Fruit fly (Drosophila melanogaster): ENCODE results near the gene CG9962.

CG9962 gene

dm6 chr2L:2647620-2648019, at the start of gene CG9962, which contains the start of gene CG43851:
CG9962 (minus strand) TSS chr2L:2647720.
CG43851 (plus strand) TSS chr2L:2647886.
- TF ChIP-seq Ets98B (GFP tag; IDR thresholded peaks at IDR 0.05) (no peak), Pif1A (GFP tag; optimal IDR thresholded peaks at IDR 0.05) (no peak), CG9948 (tag; optimal IDR thresholded peaks at IDR 0.05) (no peak), CG14655 (GFP tag; optimal IDR thresholded peaks at IDR 0.05) (no peak), D1 (tag; optimal IDR thresholded peaks at IDR 0.05) (no peak), CG34367 (tag; optimal IDR thresholded peaks at IDR 0.05) (no peak), CG8301 (tag; optimal IDR thresholded peaks at IDR 0.05) (no peak), CG10348 (GFP tag; IDR thresholded peaks at IDR 0.05) (no peak), Pif1B (GFP tag; optimal IDR thresholded peaks at IDR 0.05) (no peak), gl (tag; optimal IDR thresholded peaks at IDR 0.05) (no peak), CG12605 (GFP tag; IDR thresholded peaks at IDR 0.05) (no peak), rn (GFP tag; IDR thresholded peaks at IDR 0.05) (no peak), fd96Ca (GFP tag; IDR thresholded peaks at IDR 0.05) (no peak), CG4496 (GFP tag; IDR thresholded peaks at IDR 0.05) (no peak), CG8159 (tag; optimal IDR thresholded peaks at IDR 0.05) (no peak), Snoo (tag; optimal IDR thresholded peaks at IDR 0.05) (no peak), CG13204 (GFP tag; optimal IDR thresholded peaks at IDR 0.05) (no peak), CG32121 (GFP tag; IDR thresholded peaks at IDR 0.05) (no peak), EcR (GFP tag; optimal IDR thresholded peaks at IDR 0.05) (no peak)

DNA sequence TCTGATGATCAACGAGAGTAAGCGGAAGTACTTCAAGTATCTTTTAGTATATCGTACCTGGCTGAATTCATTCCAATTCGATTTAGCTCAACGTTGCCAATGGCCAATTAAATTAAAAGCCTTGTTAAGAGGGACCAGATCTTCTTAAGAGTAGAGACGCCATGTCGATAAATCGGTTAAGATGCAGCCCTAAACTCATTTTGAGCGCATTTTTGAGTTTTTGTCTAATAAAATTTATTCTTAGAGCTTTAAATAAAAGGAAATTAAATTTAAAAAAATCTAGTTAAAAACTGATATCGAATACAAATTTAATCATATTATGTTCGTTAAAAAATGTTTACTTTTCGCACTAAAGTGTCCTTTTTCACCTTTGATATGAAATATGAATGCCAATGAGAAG, 48.8 kb upstream of the CG9962 start, which contains the start of gene Trf5:
TSS of gene Trf5 (minus strand) at position 101 of the 400 bp plus-strand sequence.
- TF ChIP-seq CG32121 (GFP tag; IDR thresholded peaks at IDR 0.05) = no peak
- TF ChIP-seq CG8301 (tag; optimal IDR thresholded peaks at IDR 0.05) = no peak
- TF ChIP-seq Pif1B (GFP tag; optimal IDR thresholded peaks at IDR 0.05) = no peak
- no peak for TF ChIP-seq D1 (tag; optimal IDR thresholded peaks at IDR 0.05)
- TF ChIP-seq CG9948 (tag; optimal IDR thresholded peaks at IDR 0.05) = no peak
- no peak for TF ChIP-seq CG8159 (tag; optimal IDR thresholded peaks at IDR 0.05)
- TF ChIP-seq CG15710 (tag; optimal IDR thresholded peaks at IDR 0.05) = no peak
- TF ChIP-seq gl (tag; optimal IDR thresholded peaks at IDR 0.05) = no peak
- TF ChIP-seq CG10348 (GFP tag; IDR thresholded peaks at IDR 0.05) = no peak
- TF ChIP-seq CG13204 (GFP tag; optimal IDR thresholded peaks at IDR 0.05) = no peak
- TF ChIP-seq Snoo (tag; optimal IDR thresholded peaks at IDR 0.05) = no peak
- TF ChIP-seq CG17806 (tag; optimal IDR thresholded peaks at IDR 0.05) = no peak
- no peak for TF ChIP-seq Pif1A (GFP tag; optimal IDR thresholded peaks at IDR 0.05)
- TF ChIP-seq CG14655 (GFP tag; optimal IDR thresholded peaks at IDR 0.05) = no peak
- TF ChIP-seq Ets98B (GFP tag; IDR thresholded peaks at IDR 0.05) = no peak

DNA sequence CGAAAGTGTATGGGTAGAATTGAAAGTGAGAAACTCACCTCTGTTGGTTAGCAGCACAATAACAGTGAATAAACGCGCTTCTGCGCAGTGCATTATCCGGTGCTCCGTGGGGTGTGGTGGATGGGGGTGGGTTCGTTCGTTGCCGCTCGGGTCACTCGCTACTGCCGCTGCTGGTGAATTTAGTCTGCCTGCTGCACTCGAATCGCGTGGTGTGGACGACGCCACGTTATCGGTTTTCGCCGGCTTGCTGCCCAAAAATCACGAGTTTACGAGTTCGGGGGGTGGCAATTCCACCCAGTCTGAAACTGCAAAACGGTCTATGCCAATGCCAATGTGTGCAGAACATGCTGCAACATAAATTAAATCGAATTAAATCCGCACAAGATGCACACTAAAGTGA, 30.0 kb upstream of the CG9962 start, which contains the start of gene Tmtc1:
TSS of gene Tmtc1 (plus strand) at position 182 of the 400 bp plus-strand sequence.
- TF ChIP-seq CG15710 (tag; optimal IDR thresholded peaks at IDR 0.05) = no peak
- no peak for TF ChIP-seq CG8159 (tag; optimal IDR thresholded peaks at IDR 0.05)
- no peak for TF ChIP-seq D1 (tag; optimal IDR thresholded peaks at IDR 0.05)
- TF ChIP-seq fd96Ca (GFP tag; IDR thresholded peaks at IDR 0.05) = no peak
- no peak for TF ChIP-seq CG8301 (tag; optimal IDR thresholded peaks at IDR 0.05)
- no peak for TF ChIP-seq gl (tag; optimal IDR thresholded peaks at IDR 0.05)
- TF ChIP-seq Snoo (tag; optimal IDR thresholded peaks at IDR 0.05) = no peak
- no peak for TF ChIP-seq CG14655 (GFP tag; optimal IDR thresholded peaks at IDR 0.05)
- no peak for TF ChIP-seq CG13204 (GFP tag; optimal IDR thresholded peaks at IDR 0.05)
- TF ChIP-seq CG4496 (GFP tag; IDR thresholded peaks at IDR 0.05) = no peak
- TF ChIP-seq CG17806 (tag; optimal IDR thresholded peaks at IDR 0.05) = no peak
- TF ChIP-seq CG10348 (GFP tag; IDR thresholded peaks at IDR 0.05) = no peak
- TF ChIP-seq Ets98B (GFP tag; IDR thresholded peaks at IDR 0.05) = no peak
- no peak for TF ChIP-seq Pif1B (GFP tag; optimal IDR thresholded peaks at IDR 0.05)
- no peak for TF ChIP-seq Pif1A (GFP tag; optimal IDR thresholded peaks at IDR 0.05)

DNA sequence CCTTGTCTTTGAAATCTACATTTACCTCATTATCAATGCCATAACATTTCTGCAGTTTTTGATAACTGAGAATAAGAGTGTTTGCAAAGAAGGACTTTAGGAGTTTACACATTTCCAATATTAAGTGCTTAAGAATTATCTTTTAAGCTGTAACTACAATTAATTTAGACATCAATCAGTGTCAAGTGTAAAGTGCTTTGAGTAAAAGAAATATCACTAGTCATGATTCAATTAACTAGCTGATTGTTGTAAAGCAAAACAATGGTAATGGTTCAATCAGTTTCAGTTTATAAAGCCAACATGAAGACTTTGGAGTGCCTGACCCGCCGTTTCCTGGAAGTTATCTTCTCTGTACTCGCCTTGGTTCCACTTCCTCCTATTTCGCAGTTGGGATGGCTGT, 22.0 kb upstream of the CG9962 start, which contains the start of gene Gr23a:
TSS of gene Gr23a (plus strand) at position 301 of the 400 bp plus-strand sequence.
- TF ChIP-seq D1 (tag; optimal IDR thresholded peaks at IDR 0.05) (no peak), Pif1A (GFP tag; optimal IDR thresholded peaks at IDR 0.05) (no peak), fd96Ca (GFP tag; IDR thresholded peaks at IDR 0.05) (no peak), CG12605 (GFP tag; IDR thresholded peaks at IDR 0.05) (no peak), CG17806 (tag; optimal IDR thresholded peaks at IDR 0.05) (no peak), CG13204 (GFP tag; optimal IDR thresholded peaks at IDR 0.05) (no peak), CG15710 (tag; optimal IDR thresholded peaks at IDR 0.05) (no peak), Snoo (tag; optimal IDR thresholded peaks at IDR 0.05) (no peak), CG14655 (GFP tag; optimal IDR thresholded peaks at IDR 0.05) (no peak), CG32121 (GFP tag; IDR thresholded peaks at IDR 0.05) (no peak), Ets98B (GFP tag; IDR thresholded peaks at IDR 0.05) (no peak), gl (tag; optimal IDR thresholded peaks at IDR 0.05) (no peak), CG10348 (GFP tag; IDR thresholded peaks at IDR 0.05) (no peak)

- TF ChIP-seq CG8301 (tag; optimal IDR thresholded peaks at IDR 0.05) (no peak), CG32121 (GFP tag; IDR thresholded peaks at IDR 0.05) (no peak), CG8159 (tag; optimal IDR thresholded peaks at IDR 0.05) (no peak), CG34367 (tag; optimal IDR thresholded peaks at IDR 0.05) (no peak), CG14655 (GFP tag; optimal IDR thresholded peaks at IDR 0.05) (no peak), Snoo (tag; optimal IDR thresholded peaks at IDR 0.05) (no peak), fd96Ca (GFP tag; IDR thresholded peaks at IDR 0.05) (no peak), CG9948 (tag; optimal IDR thresholded peaks at IDR 0.05) (no peak), D1 (tag; optimal IDR thresholded peaks at IDR 0.05) (no peak), EcR (GFP tag; optimal IDR thresholded peaks at IDR 0.05) (no peak), CG4496 (GFP tag; IDR thresholded peaks at IDR 0.05) (no peak), Ets98B (GFP tag; IDR thresholded peaks at IDR 0.05) (no peak), rn (GFP tag; IDR thresholded peaks at IDR 0.05) (no peak)
Observed at dm6 chr2L:2664762-2665161, 17.2 kb upstream of the CG9962 start, which contains the start of gene Trf4. Trf4 (plus strand) TSS chr2L:2665062.

- no peak for TF ChIP-seq CG15710 (tag; optimal IDR thresholded peaks at IDR 0.05)
- TF ChIP-seq D1 (tag; optimal IDR thresholded peaks at IDR 0.05) = no peak
- TF ChIP-seq CG13204 (GFP tag; optimal IDR thresholded peaks at IDR 0.05) = no peak
- no peak for TF ChIP-seq CG9948 (tag; optimal IDR thresholded peaks at IDR 0.05)
- TF ChIP-seq CG32121 (GFP tag; IDR thresholded peaks at IDR 0.05) = no peak
- no peak for TF ChIP-seq EcR (GFP tag; optimal IDR thresholded peaks at IDR 0.05)
- no peak for TF ChIP-seq Ets98B (GFP tag; IDR thresholded peaks at IDR 0.05)
- no peak for TF ChIP-seq CG4496 (GFP tag; IDR thresholded peaks at IDR 0.05)
- TF ChIP-seq fd96Ca (GFP tag; IDR thresholded peaks at IDR 0.05) = no peak
- no peak for TF ChIP-seq CG34367 (tag; optimal IDR thresholded peaks at IDR 0.05)
- TF ChIP-seq CG10348 (GFP tag; IDR thresholded peaks at IDR 0.05) = no peak
- TF ChIP-seq CG8159 (tag; optimal IDR thresholded peaks at IDR 0.05) = no peak
- TF ChIP-seq CG14655 (GFP tag; optimal IDR thresholded peaks at IDR 0.05) = no peak
- no peak for TF ChIP-seq CG17806 (tag; optimal IDR thresholded peaks at IDR 0.05)
- no peak for TF ChIP-seq Pif1B (GFP tag; optimal IDR thresholded peaks at IDR 0.05)
- TF ChIP-seq gl (tag; optimal IDR thresholded peaks at IDR 0.05) = no peak
- TF ChIP-seq rn (GFP tag; IDR thresholded peaks at IDR 0.05) = no peak
- TF ChIP-seq CG12605 (GFP tag; IDR thresholded peaks at IDR 0.05) = no peak
- no peak for TF ChIP-seq Snoo (tag; optimal IDR thresholded peaks at IDR 0.05)
Observed at dm6 chr2L:2655094-2655493, 7.6 kb upstream of the CG9962 start, which contains the start of gene Prosbeta4R2. Prosbeta4R2 (plus strand) TSS chr2L:2655394.

Data from whole organism, pupa.